Worm (Caenorhabditis elegans) whole organism, L4 larva: ENCODE data around the gene lrpc-1.

Experiments
- F37D6.2 ChIP-seq: sonication (generic microtip); optimal IDR thresholded peaks from 2 replicates; lab custom pipeline; 2016; ENCODE audit warnings: mild to moderate bottlenecking, missing genetic modification characterization, missing compliant biosample characterization
- F44E2.7 ChIP-seq: fragments of 200-800 bp; sonication (Bioruptor generic); IDR thresholded peaks from 2 replicates; pipeline ENCODE4 v2.1.2; 2022; ENCODE audit warnings: missing genetic modification characterization, missing compliant biosample characterization
- F49E8.2 ChIP-seq: sonication (generic microtip); optimal IDR thresholded peaks from 2 replicates; lab custom pipeline; 2016; ENCODE audit warnings: missing compliant biosample characterization, mild to moderate bottlenecking, missing genetic modification characterization, borderline replicate concordance
- R02D3.7 ChIP-seq: fragments of 150-350 bp; sonication (generic microtip); optimal IDR thresholded peaks from 3 replicates; lab custom pipeline; 2014; ENCODE audit warnings: missing biosample characterization, missing genetic modification characterization
- Y105C5A.15 ChIP-seq: fragments of 200-800 bp; sonication (Bioruptor generic); IDR thresholded peaks from 2 replicates; pipeline ENCODE4 v1.3.6; 2022; ENCODE audit warnings: missing genetic modification characterization, missing compliant biosample characterization
- Y48G9A.11 ChIP-seq: fragments of 200-800 bp; sonication (Bioruptor generic); IDR thresholded peaks from 2 replicates; pipeline ENCODE4 v1.3.6; 2022; ENCODE audit warnings: missing genetic modification reagents, missing genetic modification characterization, missing compliant biosample characterization
- daf-16 ChIP-seq, 3 experiments: sonication (generic microtip); optimal IDR thresholded peaks; 2 replicates each; lab custom pipeline; 2016 to 2017; ENCODE audit warnings: missing genetic modification characterization in 3 of 3, missing genetic modification reagents in 3 of 3, mild to moderate bottlenecking in 2 of 3, missing compliant biosample characterization in 2 of 3, missing biosample characterization in 1 of 3, moderate library complexity in 1 of 3
- daf-8 ChIP-seq: fragments of 200-800 bp; sonication (Bioruptor generic); IDR thresholded peaks from 2 replicates; pipeline ENCODE4 v1.3.6; 2022; ENCODE audit warnings: missing genetic modification characterization, missing compliant biosample characterization
- dmd-6 ChIP-seq: fragments of 200-800 bp; sonication (Bioruptor generic); IDR thresholded peaks from 2 replicates; pipeline ENCODE4 v1.3.6; 2022; ENCODE audit warnings: missing genetic modification reagents, missing genetic modification characterization, missing compliant biosample characterization
- dve-1 ChIP-seq: sonication (generic microtip); optimal IDR thresholded peaks from 2 replicates; lab custom pipeline; 2017; ENCODE audit warnings: antibody characterized with exemption, mild to moderate bottlenecking, missing genetic modification characterization, missing compliant biosample characterization; ENCODE audit not compliant: insufficient read depth
- fkh-10 ChIP-seq: fragments of 150-350 bp; optimal IDR thresholded peaks from 2 replicates; lab custom pipeline; 2014; ENCODE audit warnings: missing biosample characterization, missing genetic modification reagents, missing genetic modification characterization
- hlh-30 ChIP-seq: sonication (generic microtip); optimal IDR thresholded peaks from 2 replicates; lab custom pipeline; 2017; ENCODE audit warnings: antibody characterized with exemption, mild to moderate bottlenecking, missing genetic modification characterization, missing compliant biosample characterization; ENCODE audit not compliant: insufficient read depth
- lin-1 ChIP-seq: fragments of 200-800 bp; sonication (Bioruptor generic); IDR thresholded peaks from 2 replicates; pipeline ENCODE4 v1.3.6; 2022; ENCODE audit warnings: missing genetic modification reagents, missing genetic modification characterization, missing compliant biosample characterization
- lin-13 ChIP-seq: fragments of 150-350 bp; optimal IDR thresholded peaks from 2 replicates; lab custom pipeline; 2014; ENCODE audit warnings: missing biosample characterization, missing genetic modification reagents, missing genetic modification characterization
- lin-15B ChIP-seq: fragments of 150-350 bp; sonication (generic microtip); optimal IDR thresholded peaks from 3 replicates; lab custom pipeline; 2014; ENCODE audit warnings: missing biosample characterization, missing genetic modification characterization
- lin-39 ChIP-seq: fragments of 150-350 bp; optimal IDR thresholded peaks from 2 replicates; lab custom pipeline; 2014; ENCODE audit warnings: missing biosample characterization, missing genetic modification reagents, missing genetic modification characterization
- lsy-2 ChIP-seq, 2 experiments: fragments of 150-350 bp in 1 of 2; sonication (generic microtip) in 1 of 2; optimal IDR thresholded peaks; 2 replicates each; lab custom pipeline; 2014 to 2017; ENCODE audit warnings: missing biosample characterization in 2 of 2, missing genetic modification characterization in 2 of 2
- madf-5 ChIP-seq, 2 experiments: fragments of 200-800 bp; sonication (Bioruptor generic); IDR thresholded peaks; 2 replicates each; pipeline ENCODE4 v1.3.6; 2022; ENCODE audit warnings: missing compliant biosample characterization in 2 of 2, missing genetic modification characterization in 2 of 2
- mdl-1 ChIP-seq, 2 experiments: fragments of 150-350 bp in 1 of 2; sonication (generic microtip) in 1 of 2; optimal IDR thresholded peaks; 2 replicates each; lab custom pipeline; 2014 to 2017; ENCODE audit warnings: missing biosample characterization in 2 of 2, missing genetic modification characterization in 2 of 2
- mep-1 ChIP-seq: fragments of 150-350 bp; sonication (generic microtip); optimal IDR thresholded peaks from 3 replicates; lab custom pipeline; 2014; ENCODE audit warnings: missing biosample characterization, missing genetic modification characterization
- mxl-3 ChIP-seq: fragments of 200-800 bp; sonication (Bioruptor generic); optimal IDR thresholded peaks from 2 replicates; lab custom pipeline; 2018; ENCODE audit warnings: mild to moderate bottlenecking, missing genetic modification characterization, missing compliant biosample characterization
- nhr-102 ChIP-seq: sonication (generic microtip); optimal IDR thresholded peaks from 2 replicates; lab custom pipeline; 2016; ENCODE audit warnings: mild to moderate bottlenecking, missing genetic modification characterization, moderate library complexity, missing compliant biosample characterization
- nhr-28 ChIP-seq: fragments of 150-350 bp; optimal IDR thresholded peaks from 2 replicates; lab custom pipeline; 2014; ENCODE audit warnings: missing biosample characterization, missing genetic modification characterization
- nhr-77 ChIP-seq: fragments of 150-350 bp; optimal IDR thresholded peaks from 2 replicates; lab custom pipeline; 2014; ENCODE audit warnings: missing biosample characterization, missing genetic modification characterization
- pha-4 ChIP-seq, 2 experiments: fragments of 150-350 bp in 1 of 2; fragments of 200-800 bp in 1 of 2; sonication (Bioruptor generic) in 1 of 2; IDR thresholded peaks in 1 of 2; optimal IDR thresholded peaks in 1 of 2; 2 replicates each; pipeline versions ENCODE4 v1.3.6 to Lab custom; 2014 to 2022; ENCODE audit warnings: missing genetic modification characterization in 2 of 2, missing genetic modification reagents in 2 of 2, missing biosample characterization in 1 of 2, missing compliant biosample characterization in 1 of 2
- pqm-1 ChIP-seq: sonication (generic microtip); optimal IDR thresholded peaks from 2 replicates; lab custom pipeline; 2017; ENCODE audit warnings: missing biosample characterization, missing genetic modification characterization
- saeg-2 ChIP-seq: fragments of 200-800 bp; sonication (Bioruptor generic); IDR thresholded peaks from 2 replicates; pipeline ENCODE4 v1.3.6; 2022; ENCODE audit warnings: missing genetic modification reagents, missing genetic modification characterization, missing compliant biosample characterization
- spr-3 ChIP-seq: fragments of 200-800 bp; sonication (Bioruptor generic); optimal IDR thresholded peaks from 2 replicates; lab custom pipeline; 2018; ENCODE audit warnings: mild to moderate bottlenecking, missing genetic modification characterization, missing compliant biosample characterization
- tag-97 ChIP-seq: fragments of 200-800 bp; sonication (Bioruptor generic); IDR thresholded peaks from 2 replicates; pipeline ENCODE4 v1.3.6; 2022; ENCODE audit warnings: missing genetic modification characterization, missing compliant biosample characterization
- unc-62 ChIP-seq, 3 experiments: fragments of 150-350 bp in 1 of 3; sonication (generic microtip); optimal IDR thresholded peaks in 2 of 3; peaks in 1 of 3; 1 replicate in 1 of 3; 2 replicates in 2 of 3; lab custom pipeline; 2014 to 2017; ENCODE audit warnings: missing biosample characterization in 3 of 3, missing genetic modification characterization in 3 of 3, missing genetic modification reagents in 3 of 3, missing genotype in 1 of 3
- zfp-2 ChIP-seq: sonication (generic microtip); optimal IDR thresholded peaks from 2 replicates; lab custom pipeline; 2016; ENCODE audit warnings: mild to moderate bottlenecking, missing genetic modification characterization, missing compliant biosample characterization
- zip-2 ChIP-seq: fragments of 150-350 bp; optimal IDR thresholded peaks from 2 replicates; lab custom pipeline; 2014; ENCODE audit warnings: missing biosample characterization, missing genetic modification characterization

The lrpc-1 gene

ce11 chrV:5571691-5572090 lies 41.3 kb downstream of the lrpc-1 start:
- TF ChIP-seq fkh-10 (GFP tag; lab: Kevin White, UChicago) (peak; percentile 76), madf-5 (GFP tag; IDR thresholded peaks at IDR 0.05; lab: Robert Waterston, UW) (no peak)
- TF ChIP-seq, all 104 proteins: peak for 1

DNA sequence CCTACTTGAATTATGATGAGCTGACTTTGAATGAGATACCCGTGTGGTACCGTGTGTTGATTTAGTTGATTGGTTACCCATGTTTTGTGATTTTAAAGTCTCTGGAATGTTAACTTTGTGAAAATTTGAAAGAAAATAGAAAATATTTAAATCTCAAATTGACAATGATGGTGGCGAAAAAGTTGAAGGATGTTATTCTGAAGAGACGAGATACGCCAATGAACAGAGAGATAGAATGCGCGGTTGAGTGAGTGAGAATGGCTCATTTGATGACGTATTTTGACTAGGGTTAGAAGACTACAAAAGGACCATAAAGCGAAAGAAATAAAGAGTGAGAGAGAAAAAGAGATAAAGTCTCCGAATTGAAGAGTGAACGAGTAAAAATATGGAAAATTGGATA lies 42.6 kb downstream of the lrpc-1 start, which contains the start of gene glb-6:
Gene glb-6, minus strand, starts transcription at position 101 of the 400 bp plus-strand sequence.
- peak; percentile 63 for TF ChIP-seq fkh-10 (GFP tag; lab: Kevin White, UChicago)
- TF ChIP-seq lin-39 (tag; lab: Kevin White, UChicago): no peak

- no peak for TF ChIP-seq Y48G9A.11 (GFP tag; lab: Robert Waterston, UW)
- TF ChIP-seq mdl-1 (tag; optimal IDR thresholded peaks at IDR 0.05; lab: Kevin White, UChicago): no peak
- TF ChIP-seq F49E8.2 (tag; lab: Kevin White, UChicago): no peak
- TF ChIP-seq F44E2.7 (GFP tag; lab: Robert Waterston, UW): no peak
- no peak for TF ChIP-seq mep-1 (tag; lab: Kevin White, UChicago)
- TF ChIP-seq tag-97 (GFP tag; lab: Robert Waterston, UW): no peak
- no peak for TF ChIP-seq zip-2
- no peak for TF ChIP-seq lin-13
- TF ChIP-seq, all 104 proteins: peak for 0
Observed at ce11 chrV:5567119-5567518, 45.9 kb downstream of the lrpc-1 start, which contains the start of gene C18C4.7. Gene C18C4.7, minus strand, starts transcription at chrV:5567219.

DNA sequence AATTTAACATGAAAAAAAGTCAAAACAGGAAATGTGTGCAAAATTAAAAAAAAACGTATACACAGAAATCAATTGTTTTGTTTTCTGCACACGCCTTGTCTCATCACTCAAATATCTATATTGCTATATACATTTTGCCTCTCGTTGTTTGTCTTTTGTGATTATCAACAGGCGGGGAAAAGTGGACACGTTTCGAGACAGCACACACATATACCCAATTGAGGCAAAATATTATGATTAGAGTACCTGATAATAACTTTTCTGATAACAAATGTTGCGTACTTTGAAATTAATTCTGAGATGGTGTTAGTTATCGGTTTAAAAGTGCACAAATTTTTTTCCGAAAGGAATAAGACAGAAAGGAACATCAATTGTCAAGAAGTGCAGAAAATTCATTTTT lies 53.1 kb downstream of the lrpc-1 start:
- TF ChIP-seq nhr-28 (tag; lab: Kevin White, UChicago) (peak; percentile 94), nhr-102 (tag; lab: Kevin White, UChicago) (peak; percentile 14), zfp-2 (tag; lab: Kevin White, UChicago) (no peak), lin-1 (GFP tag; lab: Robert Waterston, UW) (0 out of 2 replicates have a peak, but pooled peaks have one; percentile 41), R02D3.7 (tag; lab: Kevin White, UChicago) (no peak), spr-3 (GFP tag; lab: Kevin White, UChicago) (no peak), nhr-77 (peak; percentile 63), madf-5 (GFP tag; IDR thresholded peaks at IDR 0.05; lab: Robert Waterston, UW) (no peak), dmd-6 (GFP tag; lab: Robert Waterston, UW) (peak; percentile 75), daf-8 (GFP tag; lab: Robert Waterston, UW) (no peak), Y105C5A.15 (GFP tag; lab: Robert Waterston, UW) (no peak), hlh-30 (peak; percentile 8), F49E8.2 (tag; lab: Kevin White, UChicago) (no peak), daf-16 (GFP tag; optimal IDR thresholded peaks at IDR 0.05; lab: Kevin White, UChicago) (no peak), daf-16 (tag; optimal IDR thresholded peaks at IDR 0.05; lab: Kevin White, UChicago) (peak; percentile 99), mdl-1 (tag; optimal IDR thresholded peaks at IDR 0.05; lab: Kevin White, UChicago) (peak in 1 of 2 experiments; percentile 16), lsy-2 (tag; optimal IDR thresholded peaks at IDR 0.05; lab: Kevin White, UChicago) (peak in 1 of 2 experiments; percentile 31), lin-15B (no peak), Y48G9A.11 (GFP tag; lab: Robert Waterston, UW) (no peak), pha-4 (GFP tag; IDR thresholded peaks at IDR 0.05; lab: Robert Waterston, UW) (no peak), pha-4 (tag; optimal IDR thresholded peaks at IDR 0.05; lab: Kevin White, UChicago) (peak; percentile 26), unc-62 (GFP tag; optimal IDR thresholded peaks at IDR 0.05 in 1 of 2; lab: Kevin White, UChicago) (peak in 1 of 2 experiments; percentile 28), unc-62 (tag; optimal IDR thresholded peaks at IDR 0.05; lab: Kevin White, UChicago) (no peak), dve-1 (peak; percentile 88), mxl-3 (GFP tag; lab: Kevin White, UChicago) (no peak), F37D6.2 (tag; lab: Kevin White, UChicago) (no peak), pqm-1 (tag; lab: Kevin White, UChicago) (peak; percentile 96), saeg-2 (GFP tag; lab: Robert Waterston, UW) (no peak)
